Worm (Caenorhabditis elegans) whole organism, L4 larva: ENCODE measurements around the gene F22B5.5.

Source experiments
- D1046.2 ChIP-seq: fragments of 200-800 bp; sonication (Bioruptor generic); IDR thresholded peaks from 2 replicates; pipeline ENCODE4 v1.3.6; 2022; ENCODE audit warnings: missing genetic modification characterization, missing compliant biosample characterization
- F10B5.3 ChIP-seq: sonication (generic microtip); optimal IDR thresholded peaks from 2 replicates; lab custom pipeline; 2016; ENCODE audit warnings: mild to moderate bottlenecking, missing genetic modification characterization, missing compliant biosample characterization
- R02D3.7 ChIP-seq: fragments of 150-350 bp; sonication (generic microtip); optimal IDR thresholded peaks from 3 replicates; lab custom pipeline; 2014; ENCODE audit warnings: missing biosample characterization, missing genetic modification characterization
- Y105C5A.15 ChIP-seq: fragments of 200-800 bp; sonication (Bioruptor generic); IDR thresholded peaks from 2 replicates; pipeline ENCODE4 v1.3.6; 2022; ENCODE audit warnings: missing genetic modification characterization, missing compliant biosample characterization
- Y48G9A.11 ChIP-seq: fragments of 200-800 bp; sonication (Bioruptor generic); IDR thresholded peaks from 2 replicates; pipeline ENCODE4 v1.3.6; 2022; ENCODE audit warnings: missing genetic modification reagents, missing genetic modification characterization, missing compliant biosample characterization
- ZK337.2 ChIP-seq: fragments of 200-800 bp; sonication (Bioruptor generic); IDR thresholded peaks from 2 replicates; pipeline ENCODE4 v1.3.6; 2022; ENCODE audit warnings: missing genetic modification reagents, missing genetic modification characterization, missing compliant biosample characterization
- ZK546.5 ChIP-seq, 2 experiments: sonication (generic microtip); optimal IDR thresholded peaks; 2 replicates each; lab custom pipeline; 2017; ENCODE audit warnings: missing biosample characterization in 2 of 2, missing genetic modification characterization in 2 of 2
- aha-1 ChIP-seq: fragments of 150-350 bp; peaks from one replicate; lab custom pipeline; 2014; ENCODE audit warnings: missing biosample characterization, missing genetic modification characterization
- aly-2 ChIP-seq: sonication (generic microtip); optimal IDR thresholded peaks from 2 replicates; lab custom pipeline; 2018; ENCODE audit warnings: missing biosample characterization, missing genetic modification characterization
- ama-1 ChIP-seq: fragments of 150-350 bp; optimal IDR thresholded peaks from 2 replicates; lab custom pipeline; 2014; ENCODE audit warnings: inconsistent platforms, mixed read lengths
- attf-4 ChIP-seq: sonication (generic microtip); optimal IDR thresholded peaks from 3 replicates; lab custom pipeline; 2017; ENCODE audit warnings: missing biosample characterization, missing genetic modification characterization
- ceh-20 ChIP-seq: fragments of 200-800 bp; sonication (Bioruptor generic); IDR thresholded peaks from 2 replicates; pipeline ENCODE4 v1.3.6; 2022; ENCODE audit warnings: missing genetic modification reagents, missing genetic modification characterization, missing compliant biosample characterization
- ceh-28 ChIP-seq: fragments of 150-350 bp; optimal IDR thresholded peaks from 2 replicates; lab custom pipeline; 2014; ENCODE audit warnings: missing biosample characterization, missing genetic modification reagents, missing genetic modification characterization
- cey-2 ChIP-seq: sonication (generic microtip); optimal IDR thresholded peaks from 3 replicates; lab custom pipeline; 2017; ENCODE audit warnings: missing genetic modification characterization, mild to moderate bottlenecking, missing compliant biosample characterization, antibody characterized with exemption, borderline replicate concordance; ENCODE audit not compliant: insufficient read depth
- ctbp-1 ChIP-seq: fragments of 200-800 bp; sonication (Bioruptor generic); IDR thresholded peaks from 2 replicates; pipeline ENCODE4 v1.3.6; 2022; ENCODE audit warnings: missing genetic modification reagents, missing genetic modification characterization, missing compliant biosample characterization
- daf-12 ChIP-seq: fragments of 150-350 bp; optimal IDR thresholded peaks from 2 replicates; lab custom pipeline; 2014; ENCODE audit warnings: missing biosample characterization, missing genetic modification reagents, missing genetic modification characterization
- daf-8 ChIP-seq: fragments of 200-800 bp; sonication (Bioruptor generic); IDR thresholded peaks from 2 replicates; pipeline ENCODE4 v1.3.6; 2022; ENCODE audit warnings: missing genetic modification characterization, missing compliant biosample characterization
- dmd-6 ChIP-seq: fragments of 200-800 bp; sonication (Bioruptor generic); IDR thresholded peaks from 2 replicates; pipeline ENCODE4 v1.3.6; 2022; ENCODE audit warnings: missing genetic modification reagents, missing genetic modification characterization, missing compliant biosample characterization
- egl-43 ChIP-seq: fragments of 200-800 bp; sonication (Bioruptor generic); IDR thresholded peaks from 2 replicates; pipeline ENCODE4 v1.3.6; 2022; ENCODE audit warnings: missing genetic modification reagents, missing genetic modification characterization, missing compliant biosample characterization
- hmg-1.1 ChIP-seq: fragments of 200-800 bp; sonication (Bioruptor generic); IDR thresholded peaks from 2 replicates; pipeline ENCODE4 v1.3.6; 2022; ENCODE audit warnings: missing genetic modification reagents, missing genetic modification characterization, missing compliant biosample characterization
- jun-1 ChIP-seq: fragments of 150-350 bp; optimal IDR thresholded peaks from 2 replicates; lab custom pipeline; 2014; ENCODE audit warnings: missing biosample characterization, missing genetic modification reagents, missing genetic modification characterization
- lim-7 ChIP-seq: fragments of 200-800 bp; sonication (Bioruptor generic); IDR thresholded peaks from 2 replicates; pipeline ENCODE4 v1.3.6; 2022; ENCODE audit warnings: missing genetic modification characterization, missing compliant biosample characterization
- lin-38 ChIP-seq: fragments of 200-800 bp; sonication (Bioruptor generic); IDR thresholded peaks from 2 replicates; pipeline ENCODE4 v1.3.6; 2022; ENCODE audit warnings: missing genetic modification reagents, missing genetic modification characterization, missing compliant biosample characterization
- lir-3 ChIP-seq: sonication (generic microtip); optimal IDR thresholded peaks from 2 replicates; lab custom pipeline; 2016; ENCODE audit warnings: mild to moderate bottlenecking, missing genetic modification characterization, missing compliant biosample characterization
- madf-5 ChIP-seq, 2 experiments: fragments of 200-800 bp; sonication (Bioruptor generic); IDR thresholded peaks; 2 replicates each; pipeline ENCODE4 v1.3.6; 2022; ENCODE audit warnings: missing compliant biosample characterization in 2 of 2, missing genetic modification characterization in 2 of 2
- mxl-2 ChIP-seq: fragments of 200-800 bp; sonication (Bioruptor generic); conservative IDR thresholded peaks from 2 replicates; pipeline ENCODE4 v1.3.6; 2022; ENCODE audit warnings: missing genetic modification reagents, missing genetic modification characterization, missing compliant biosample characterization
- mxl-3 ChIP-seq: fragments of 200-800 bp; sonication (Bioruptor generic); optimal IDR thresholded peaks from 2 replicates; lab custom pipeline; 2018; ENCODE audit warnings: mild to moderate bottlenecking, missing genetic modification characterization, missing compliant biosample characterization
- nhr-102 ChIP-seq: sonication (generic microtip); optimal IDR thresholded peaks from 2 replicates; lab custom pipeline; 2016; ENCODE audit warnings: mild to moderate bottlenecking, missing genetic modification characterization, moderate library complexity, missing compliant biosample characterization
- nhr-111 ChIP-seq: fragments of 200-800 bp; sonication (Bioruptor generic); optimal IDR thresholded peaks from 2 replicates; lab custom pipeline; 2018; ENCODE audit warnings: mild to moderate bottlenecking, missing genetic modification characterization, missing compliant biosample characterization
- nhr-41 ChIP-seq: fragments of 200-800 bp; sonication (Bioruptor generic); IDR thresholded peaks from 2 replicates; pipeline ENCODE4 v1.3.6; 2022; ENCODE audit warnings: missing genetic modification reagents, missing genetic modification characterization, missing compliant biosample characterization
- nhr-48 ChIP-seq: sonication (generic microtip); optimal IDR thresholded peaks from 2 replicates; lab custom pipeline; 2016; ENCODE audit warnings: mild to moderate bottlenecking, missing genetic modification characterization, missing compliant biosample characterization
- nhr-6 ChIP-seq: fragments of 150-350 bp; optimal IDR thresholded peaks from 2 replicates; lab custom pipeline; 2014; ENCODE audit warnings: missing biosample characterization, missing genetic modification characterization
- nhr-76 ChIP-seq: fragments of 150-350 bp; optimal IDR thresholded peaks from 2 replicates; lab custom pipeline; 2014; ENCODE audit warnings: missing biosample characterization, missing genetic modification characterization
- nhr-77 ChIP-seq: fragments of 150-350 bp; optimal IDR thresholded peaks from 2 replicates; lab custom pipeline; 2014; ENCODE audit warnings: missing biosample characterization, missing genetic modification characterization
- php-3 ChIP-seq: fragments of 200-800 bp; sonication (Bioruptor generic); IDR thresholded peaks from 2 replicates; pipeline ENCODE4 v1.3.6; 2022; ENCODE audit warnings: missing genetic modification reagents, missing genetic modification characterization, missing compliant biosample characterization
- rbr-2 ChIP-seq: sonication (generic microtip); optimal IDR thresholded peaks from 2 replicates; lab custom pipeline; 2016; ENCODE audit warnings: missing genotype, missing genetic modification characterization, missing compliant biosample characterization
- set-16 ChIP-seq: fragments of 200-800 bp; sonication (Bioruptor generic); IDR thresholded peaks from 2 replicates; pipeline ENCODE4 v1.3.6; 2022; ENCODE audit warnings: missing genetic modification reagents, missing genetic modification characterization, missing compliant biosample characterization
- snpc-1.2 ChIP-seq: fragments of 200-800 bp; sonication (Bioruptor generic); IDR thresholded peaks from 2 replicates; pipeline ENCODE4 v1.3.6; 2022; ENCODE audit warnings: missing genetic modification reagents, missing genetic modification characterization, missing compliant biosample characterization
- tra-1 ChIP-seq: fragments of 200-800 bp; sonication (Bioruptor generic); IDR thresholded peaks from 2 replicates; pipeline ENCODE4 v1.3.6; 2022; ENCODE audit warnings: missing genetic modification reagents, missing genetic modification characterization, missing compliant biosample characterization
- unc-39 ChIP-seq: sonication (generic microtip); optimal IDR thresholded peaks from 2 replicates; lab custom pipeline; 2017; ENCODE audit warnings: missing biosample characterization, missing genetic modification characterization
- unc-62 ChIP-seq, 3 experiments: fragments of 150-350 bp in 1 of 3; sonication (generic microtip); optimal IDR thresholded peaks in 2 of 3; peaks in 1 of 3; 1 replicate in 1 of 3; 2 replicates in 2 of 3; lab custom pipeline; 2014 to 2017; ENCODE audit warnings: missing biosample characterization in 3 of 3, missing genetic modification characterization in 3 of 3, missing genetic modification reagents in 3 of 3, missing genotype in 1 of 3
- zag-1 ChIP-seq: fragments of 150-350 bp; optimal IDR thresholded peaks from 2 replicates; lab custom pipeline; 2014; ENCODE audit warnings: missing biosample characterization, missing genetic modification characterization
- zfp-3 ChIP-seq: fragments of 200-800 bp; sonication (Bioruptor generic); conservative IDR thresholded peaks from 2 replicates; pipeline ENCODE4 v1.3.6; 2022; ENCODE audit warnings: missing genetic modification reagents, missing genetic modification characterization, missing compliant biosample characterization
- zip-11 ChIP-seq: fragments of 200-800 bp; sonication (Bioruptor generic); IDR thresholded peaks from 2 replicates; pipeline ENCODE4 v1.3.6; 2022; ENCODE audit warnings: missing genetic modification characterization, missing compliant biosample characterization

F22B5.5 gene

ce11 chrII:8481033-8481708, 26.8 kb upstream of the F22B5.5 start (continued):
- TF ChIP-seq set-16 (GFP tag; lab: Robert Waterston, UW) (no peak), attf-4 (tag; lab: Kevin White, UChicago) (no peak), madf-5 (GFP tag; IDR thresholded peaks at IDR 0.05; lab: Robert Waterston, UW) (peak in 1 of 2 experiments; percentile 11; a peak in 1 of 4 replicates), aly-2 (tag; lab: Kevin White, UChicago) (no peak), snpc-1.2 (GFP tag; lab: Robert Waterston, UW) (peak; percentile 15; the same call in 1 of the 2 replicates), Y48G9A.11 (GFP tag; lab: Robert Waterston, UW) (no peak), zag-1 (tag; lab: Kevin White, UChicago) (no peak), ceh-20 (GFP tag; lab: Robert Waterston, UW) (no peak), nhr-41 (GFP tag; lab: Robert Waterston, UW) (no peak), zfp-3 (no peak), nhr-77 (tag; lab: Kevin White, UChicago) (peak; percentile 39), nhr-48 (tag; lab: Kevin White, UChicago) (peak; percentile 56), nhr-6 (no peak), nhr-102 (peak; percentile 40), daf-8 (GFP tag; lab: Robert Waterston, UW) (no peak), R02D3.7 (no peak), hmg-1.1 (GFP tag; lab: Robert Waterston, UW) (no peak), rbr-2 (tag; lab: Kevin White, UChicago) (no peak), cey-2 (tag; lab: Kevin White, UChicago) (no peak), jun-1 (tag; lab: Kevin White, UChicago) (no peak), lim-7 (GFP tag; lab: Robert Waterston, UW) (no peak), ZK546.5 (tag; optimal IDR thresholded peaks at IDR 0.05; lab: Kevin White, UChicago) (no peak), ZK337.2 (GFP tag; lab: Robert Waterston, UW) (no peak), mxl-3 (GFP tag; lab: Kevin White, UChicago) (no peak), F10B5.3 (tag; lab: Kevin White, UChicago) (no peak), daf-12 (no peak), lir-3 (tag; lab: Kevin White, UChicago) (no peak), ceh-28 (no peak), ama-1 (lab: Kevin White, UChicago) (no peak), dmd-6 (GFP tag; lab: Robert Waterston, UW) (peak; percentile 72), nhr-76 (tag; lab: Kevin White, UChicago) (no peak), mxl-2 (GFP tag; lab: Robert Waterston, UW) (peak; percentile 83), lin-38 (GFP tag; lab: Robert Waterston, UW) (0 out of 2 replicates have a peak, but pooled peaks have one; percentile 27), unc-39 (tag; lab: Kevin White, UChicago) (no peak), nhr-111 (GFP tag; lab: Kevin White, UChicago) (no peak), tra-1 (0 out of 2 replicates have a peak, but pooled peaks have one; percentile 23), ctbp-1 (GFP tag; lab: Robert Waterston, UW) (no peak), php-3 (GFP tag; lab: Robert Waterston, UW) (peak; percentile 47), zip-11 (GFP tag; lab: Robert Waterston, UW) (0 out of 2 replicates have a peak, but pooled peaks have one; percentile 14), egl-43 (GFP tag; lab: Robert Waterston, UW) (no peak)

- TF ChIP-seq D1046.2 (GFP tag; lab: Robert Waterston, UW) (no peak), unc-62 (GFP tag; optimal IDR thresholded peaks at IDR 0.05 in 1 of 2; lab: Kevin White, UChicago) (peak in 1 of 2 experiments; percentile 11), unc-62 (tag; optimal IDR thresholded peaks at IDR 0.05; lab: Kevin White, UChicago) (no peak), aha-1 (tag; lab: Kevin White, UChicago) (peak; percentile 93), Y105C5A.15 (GFP tag; lab: Robert Waterston, UW) (0 out of 2 replicates have a peak, but pooled peaks have one; percentile 8), daf-8 (GFP tag; lab: Robert Waterston, UW) (no peak)
Measured at ce11 chrII:8480166-8480565, 25.8 kb upstream of the F22B5.5 start, which contains the start of gene lact-4. Gene lact-4, minus strand, starts transcription at chrII:8480478.
